Fruit fly (Drosophila melanogaster): Measurements from ENCODE around the gene SNF4Agamma.

The SNF4Agamma gene

dm6 chr3R:21156572-21157480 is 16.3 kb downstream of the SNF4Agamma start (continued):
- TF ChIP-seq inv (GFP tag; IDR thresholded peaks at IDR 0.05; ENCODE audit: partially characterized antibody) (no peak), Chrac-16 (GFP tag; optimal IDR thresholded peaks at IDR 0.05) (no peak), crp (GFP tag; optimal IDR thresholded peaks at IDR 0.05) (peak in 1 of 2 experiments; percentile 73), Ravus (GFP tag; IDR thresholded peaks at IDR 0.05) (no peak), Hey (tag; optimal IDR thresholded peaks at IDR 0.05) (no peak), CG4617 (GFP tag; optimal IDR thresholded peaks at IDR 0.05; ENCODE audit: borderline replicate concordance) (no peak), PHDP (tag; optimal IDR thresholded peaks at IDR 0.05) (no peak), ttk (GFP tag; IDR thresholded peaks at IDR 0.05) (no peak), CG15479 (GFP tag; optimal IDR thresholded peaks at IDR 0.05) (peak; percentile 28), CG10565 (GFP tag; optimal IDR thresholded peaks at IDR 0.05) (no peak), Ada2b (GFP tag; IDR thresholded peaks at IDR 0.05) (no peak)

dm6 chr3R:21158643-21159042 is 18.1 kb downstream of the SNF4Agamma start:
- TF ChIP-seq Mrtf (GFP tag; IDR thresholded peaks at IDR 0.05) (no peak), CG10979 (tag; optimal IDR thresholded peaks at IDR 0.05) (no peak), Scr (GFP tag; IDR thresholded peaks at IDR 0.05; ENCODE audit: partially characterized antibody) (no peak), CG15601 (tag; optimal IDR thresholded peaks at IDR 0.05) (peak; percentile 85), CG12299 (tag; optimal IDR thresholded peaks at IDR 0.05) (no peak), run (tag; optimal IDR thresholded peaks at IDR 0.05) (no peak), bigmax (GFP tag; optimal IDR thresholded peaks at IDR 0.05) (no peak), bcd (GFP tag; optimal IDR thresholded peaks at IDR 0.05) (peak; percentile 8), CG11085 (GFP tag; IDR thresholded peaks at IDR 0.05) (no peak), CoRest (tag; optimal IDR thresholded peaks at IDR 0.05) (peak; percentile 5), CG7839 (tag; optimal IDR thresholded peaks at IDR 0.05) (peak; percentile 1), Pdp1 (GFP tag; optimal IDR thresholded peaks at IDR 0.05) (no peak), CG17568 (GFP tag; optimal IDR thresholded peaks at IDR 0.05) (peak; percentile 2), CG7963 (GFP tag; IDR thresholded peaks at IDR 0.05; ENCODE audit: partially characterized antibody) (no peak), gem (tag; optimal IDR thresholded peaks at IDR 0.05) (peak; percentile 21), CG14710 (tag; optimal IDR thresholded peaks at IDR 0.05) (peak; percentile 11), caup (GFP tag; optimal IDR thresholded peaks at IDR 0.05; ENCODE audit: severe bottlenecking) (peak; percentile 53), Vsx1 (GFP tag; optimal IDR thresholded peaks at IDR 0.05) (peak; percentile 23), CG18599 (GFP tag; optimal IDR thresholded peaks at IDR 0.05) (peak; percentile 47), CG6689 (GFP tag; IDR thresholded peaks at IDR 0.05) (no peak), CG4404 (GFP tag; IDR thresholded peaks at IDR 0.05) (no peak), NK7.1 (GFP tag; optimal IDR thresholded peaks at IDR 0.05) (no peak), crp (GFP tag; optimal IDR thresholded peaks at IDR 0.05) (no peak), mirr (GFP tag; optimal IDR thresholded peaks at IDR 0.05) (peak; percentile 18), Oaz (GFP tag; IDR thresholded peaks at IDR 0.05) (no peak), unc-4 (GFP tag; IDR thresholded peaks at IDR 0.05; ENCODE audit: partially characterized antibody) (no peak), CG6683 (GFP tag; optimal IDR thresholded peaks at IDR 0.05) (no peak), klu (GFP tag; IDR thresholded peaks at IDR 0.05) (no peak), da (GFP tag; optimal IDR thresholded peaks at IDR 0.05) (no peak), Fer3 (tag; optimal IDR thresholded peaks at IDR 0.05) (peak; percentile 24), Sox102F (GFP tag; optimal IDR thresholded peaks at IDR 0.05) (no peak), nau (GFP tag; optimal IDR thresholded peaks at IDR 0.05) (peak; percentile 49), scrt (GFP tag; optimal IDR thresholded peaks at IDR 0.05) (peak; percentile 1), gt (GFP tag; IDR thresholded peaks at IDR 0.05) (no peak), ara (GFP tag; IDR thresholded peaks at IDR 0.05) (no peak), MBD-R2 (GFP tag; IDR thresholded peaks at IDR 0.05) (no peak)
